Worm (Caenorhabditis elegans) whole organism, mixed stage, embryonic: ENCODE data around the gene B0432.10.

Source experiments
- M03D4.4 ChIP-seq: sonication (generic microtip); optimal IDR thresholded peaks from 2 replicates; lab custom pipeline; 2017; ENCODE audit warnings: mild to moderate bottlenecking, missing genetic modification characterization, missing compliant biosample characterization
- bed-3 ChIP-seq: fragments of 200-800 bp; sonication (Bioruptor generic); optimal IDR thresholded peaks from 3 replicates; lab custom pipeline; 2018; ENCODE audit warnings: mild to moderate bottlenecking, missing genetic modification characterization, moderate library complexity, missing compliant biosample characterization
- blmp-1 ChIP-seq: fragments of 150-350 bp; optimal IDR thresholded peaks from 2 replicates; lab custom pipeline; 2014; ENCODE audit warnings: missing biosample characterization, missing genetic modification characterization
- ceh-83 ChIP-seq: fragments of 200-800 bp; sonication (Bioruptor generic); optimal IDR thresholded peaks from 2 replicates; lab custom pipeline; 2018; ENCODE audit warnings: mild to moderate bottlenecking, missing genetic modification characterization, missing compliant biosample characterization
- ces-1 ChIP-seq: fragments of 150-350 bp; optimal IDR thresholded peaks from 2 replicates; lab custom pipeline; 2014; ENCODE audit warnings: missing biosample characterization, missing genetic modification reagents, missing genetic modification characterization
- cnd-1 ChIP-seq: fragments of 200-800 bp; sonication (Bioruptor generic); optimal IDR thresholded peaks from 2 replicates; lab custom pipeline; 2018; ENCODE audit warnings: mild to moderate bottlenecking, missing genetic modification characterization, missing compliant biosample characterization
- elt-1 ChIP-seq: sonication (generic microtip); optimal IDR thresholded peaks from 2 replicates; lab custom pipeline; 2017; ENCODE audit warnings: missing genetic modification characterization, mild to moderate bottlenecking, missing compliant biosample characterization, antibody characterized with exemption, moderate library complexity, borderline replicate concordance; ENCODE audit not compliant: insufficient read depth
- elt-3 ChIP-seq: fragments of 150-350 bp; optimal IDR thresholded peaks from 2 replicates; lab custom pipeline; 2014; ENCODE audit warnings: missing biosample characterization, missing genetic modification characterization
- flh-1 ChIP-seq: fragments of 200-800 bp; sonication (Bioruptor generic); optimal IDR thresholded peaks from 2 replicates; lab custom pipeline; 2018; ENCODE audit warnings: mild to moderate bottlenecking, missing genetic modification characterization, moderate library complexity, missing compliant biosample characterization
- ham-2 ChIP-seq: fragments of 200-800 bp; sonication (Bioruptor generic); optimal IDR thresholded peaks from 2 replicates; lab custom pipeline; 2018; ENCODE audit warnings: mild to moderate bottlenecking, missing genetic modification characterization, missing compliant biosample characterization
- hlh-1 ChIP-seq: fragments of 150-350 bp; optimal IDR thresholded peaks from 2 replicates; lab custom pipeline; 2014; ENCODE audit warnings: missing biosample characterization, missing genetic modification reagents, missing genetic modification characterization
- lin-13 ChIP-seq: fragments of 150-350 bp; optimal IDR thresholded peaks from 2 replicates; lab custom pipeline; 2014; ENCODE audit warnings: missing biosample characterization, missing genetic modification characterization
- lin-32 ChIP-seq: fragments of 200-800 bp; sonication (Bioruptor generic); optimal IDR thresholded peaks from 2 replicates; lab custom pipeline; 2018; ENCODE audit warnings: mild to moderate bottlenecking, missing genetic modification characterization, missing compliant biosample characterization
- lsy-2 ChIP-seq: fragments of 150-350 bp; optimal IDR thresholded peaks from 2 replicates; lab custom pipeline; 2014; ENCODE audit warnings: missing biosample characterization, missing genetic modification characterization
- mep-1 ChIP-seq: fragments of 150-350 bp; optimal IDR thresholded peaks from 2 replicates; lab custom pipeline; 2017; ENCODE audit warnings: missing biosample characterization, missing genetic modification reagents, missing genetic modification characterization, inconsistent platforms
- mls-2 ChIP-seq: sonication (generic microtip); optimal IDR thresholded peaks from 2 replicates; lab custom pipeline; 2016; ENCODE audit warnings: mild to moderate bottlenecking, missing genetic modification characterization, moderate library complexity, missing compliant biosample characterization
- nhr-2 ChIP-seq: fragments of 150-350 bp; optimal IDR thresholded peaks from 2 replicates; lab custom pipeline; 2014; ENCODE audit warnings: missing biosample characterization, missing genetic modification characterization
- nhr-237 ChIP-seq: fragments of 150-350 bp; optimal IDR thresholded peaks from 2 replicates; lab custom pipeline; 2014; ENCODE audit warnings: missing biosample characterization, missing genetic modification characterization
- nhr-28 ChIP-seq: fragments of 150-350 bp; optimal IDR thresholded peaks from 2 replicates; lab custom pipeline; 2014; ENCODE audit warnings: missing biosample characterization, missing genetic modification characterization
- nhr-76 ChIP-seq: sonication (generic microtip); optimal IDR thresholded peaks from 2 replicates; lab custom pipeline; 2017; ENCODE audit warnings: missing biosample characterization, missing genetic modification characterization
- pha-4 ChIP-seq: fragments of 150-350 bp; optimal IDR thresholded peaks from 2 replicates; lab custom pipeline; 2018; ENCODE audit warnings: missing biosample characterization, missing genetic modification reagents, missing genetic modification characterization
- sem-2 ChIP-seq: fragments of 200-800 bp; sonication (Bioruptor generic); optimal IDR thresholded peaks from 2 replicates; lab custom pipeline; 2018; ENCODE audit warnings: mild to moderate bottlenecking, missing genetic modification characterization, missing compliant biosample characterization
- snpc-4 ChIP-seq: fragments of 150-350 bp; optimal IDR thresholded peaks from 2 replicates; lab custom pipeline; 2014; ENCODE audit warnings: missing biosample characterization, missing genetic modification characterization
- sptf-1 ChIP-seq: sonication (generic microtip); optimal IDR thresholded peaks from 2 replicates; lab custom pipeline; 2017; ENCODE audit warnings: mild to moderate bottlenecking, missing genetic modification characterization, moderate library complexity, missing compliant biosample characterization
- tbx-8 ChIP-seq: fragments of 200-800 bp; sonication (Bioruptor generic); optimal IDR thresholded peaks from 2 replicates; lab custom pipeline; 2018; ENCODE audit warnings: mild to moderate bottlenecking, missing genetic modification characterization, moderate library complexity, missing compliant biosample characterization
- unc-120 ChIP-seq: sonication (generic microtip); optimal IDR thresholded peaks from 2 replicates; lab custom pipeline; 2017; ENCODE audit warnings: missing genetic modification characterization, missing compliant biosample characterization; ENCODE audit not compliant: poor library complexity, severe bottlenecking
- unc-39 ChIP-seq: fragments of 150-350 bp; optimal IDR thresholded peaks from 2 replicates; lab custom pipeline; 2014; ENCODE audit warnings: missing biosample characterization, missing genetic modification characterization
- unc-62 ChIP-seq: fragments of 150-350 bp; optimal IDR thresholded peaks from 2 replicates; lab custom pipeline; 2014; ENCODE audit warnings: missing biosample characterization, missing genetic modification reagents, missing genetic modification characterization
- ztf-11 ChIP-seq: fragments of 150-350 bp; optimal IDR thresholded peaks from 2 replicates; lab custom pipeline; 2014; ENCODE audit warnings: missing biosample characterization, missing genetic modification characterization

B0432.10 gene

ce11 chrII:319459-319858 is 33.4 kb upstream of the B0432.10 start, which contains the start of gene far-7:
far-7 (plus strand) TSS chrII:319789.
- TF ChIP-seq nhr-237 (tag; lab: Kevin White, UChicago) (no peak), mep-1 (tag; lab: Kevin White, UChicago) (no peak), hlh-1 (tag; lab: Kevin White, UChicago) (no peak), flh-1 (GFP tag; lab: Kevin White, UChicago) (no peak), snpc-4 (tag; lab: Kevin White, UChicago) (no peak), unc-120 (tag; lab: Kevin White, UChicago) (no peak)

- TF ChIP-seq ceh-83 (GFP tag; lab: Kevin White, UChicago) (no peak), lin-13 (tag; lab: Kevin White, UChicago) (no peak), snpc-4 (tag; lab: Kevin White, UChicago) (no peak), lsy-2 (tag; lab: Kevin White, UChicago) (no peak), mls-2 (tag; lab: Kevin White, UChicago) (no peak), unc-62 (GFP tag; lab: Kevin White, UChicago) (peak; percentile 43), sem-2 (GFP tag; lab: Kevin White, UChicago) (no peak), nhr-28 (tag; lab: Kevin White, UChicago) (no peak), blmp-1 (no peak), unc-39 (tag; lab: Kevin White, UChicago) (no peak), mep-1 (tag; lab: Kevin White, UChicago) (no peak), sptf-1 (tag; lab: Kevin White, UChicago) (no peak), ces-1 (GFP tag; lab: Kevin White, UChicago) (peak; percentile 30), nhr-76 (tag; lab: Kevin White, UChicago) (no peak), pha-4 (tag; lab: Kevin White, UChicago) (no peak), hlh-1 (tag; lab: Kevin White, UChicago) (peak; percentile 69), ztf-11 (tag; lab: Kevin White, UChicago) (no peak), nhr-237 (tag; lab: Kevin White, UChicago) (no peak), unc-120 (tag; lab: Kevin White, UChicago) (peak; percentile 6)
Observed at ce11 chrII:313540-313939, 27.5 kb upstream of the B0432.10 start.

ce11 chrII:312110-312509 is 26.0 kb upstream of the B0432.10 start, which contains the start of gene mps-2:
mps-2 (minus strand) TSS chrII:312210.
- peak; percentile 63 for TF ChIP-seq cnd-1 (tag; lab: Kevin White, UChicago)

ce11 chrII:307154-307553 is 21.1 kb upstream of the B0432.10 start, which contains the start of gene K01A2.4:
K01A2.4 (plus strand) TSS chrII:307454.
- no peak for TF ChIP-seq M03D4.4
- TF ChIP-seq elt-3 (tag; lab: Kevin White, UChicago), result no peak
- no peak for TF ChIP-seq elt-1 (tag; lab: Kevin White, UChicago)
- no peak for TF ChIP-seq ham-2 (GFP tag; lab: Kevin White, UChicago)
- no peak for TF ChIP-seq nhr-28 (tag; lab: Kevin White, UChicago)
- no peak for TF ChIP-seq snpc-4 (tag; lab: Kevin White, UChicago)
- TF ChIP-seq unc-120 (tag; lab: Kevin White, UChicago), result no peak
- TF ChIP-seq, all 35 proteins: peak for 0

ce11 chrII:305645-306044 is 19.6 kb upstream of the B0432.10 start, which contains the start of gene col-69:
col-69 (minus strand) TSS chrII:305745.
- TF ChIP-seq nhr-2, result no peak
- TF ChIP-seq unc-120 (tag; lab: Kevin White, UChicago), result no peak
- TF ChIP-seq lin-32 (GFP tag; lab: Kevin White, UChicago), result no peak
- no peak for TF ChIP-seq unc-62 (GFP tag; lab: Kevin White, UChicago)
- no peak for TF ChIP-seq elt-3 (tag; lab: Kevin White, UChicago)
- no peak for TF ChIP-seq cnd-1 (tag; lab: Kevin White, UChicago)
- no peak for TF ChIP-seq blmp-1
- no peak for TF ChIP-seq ztf-11 (tag; lab: Kevin White, UChicago)
- TF ChIP-seq lsy-2 (tag; lab: Kevin White, UChicago), result no peak
- TF ChIP-seq tbx-8 (GFP tag; lab: Kevin White, UChicago), result no peak
- no peak for TF ChIP-seq sem-2 (GFP tag; lab: Kevin White, UChicago)
- no peak for TF ChIP-seq ham-2 (GFP tag; lab: Kevin White, UChicago)
- TF ChIP-seq elt-1 (tag; lab: Kevin White, UChicago), result no peak
- no peak for TF ChIP-seq M03D4.4
- no peak for TF ChIP-seq ces-1 (GFP tag; lab: Kevin White, UChicago)
- no peak for TF ChIP-seq mep-1 (tag; lab: Kevin White, UChicago)
- no peak for TF ChIP-seq bed-3 (GFP tag; lab: Kevin White, UChicago)
